Fruit fly (Drosophila melanogaster) whole organism, embryonic: ENCODE data around the gene CG18810.

Experiments
- Atf-2 ChIP-seq: fragments of 200-800 bp; sonication (Bioruptor generic); optimal IDR thresholded peaks from 2 replicates; lab custom pipeline; 2016; ENCODE audit warnings: missing biosample characterization, missing genetic modification characterization
- Bgb ChIP-seq: fragments of 200-800 bp; sonication (Bioruptor generic); IDR thresholded peaks from 2 replicates; pipeline ENCODE4 v1.3.6; 2022; ENCODE audit warnings: missing biosample characterization, missing genetic modification characterization; ENCODE audit not compliant: partially characterized antibody
- CG10366 ChIP-seq: fragments of 200-800 bp; sonication (Bioruptor generic); IDR thresholded peaks from 2 replicates; pipeline ENCODE4 v1.3.6; 2022; ENCODE audit warnings: missing biosample characterization, missing genetic modification characterization
- CG10565 ChIP-seq: fragments of 200-800 bp; sonication (Bioruptor generic); optimal IDR thresholded peaks from 3 replicates; lab custom pipeline; 2016; ENCODE audit warnings: missing biosample characterization, mild to moderate bottlenecking, missing genetic modification characterization
- CG11456 ChIP-seq: fragments of 200-800 bp; sonication (Bioruptor generic); IDR thresholded peaks from 3 replicates; pipeline ENCODE4 v1.3.6; 2022; ENCODE audit warnings: missing biosample characterization, missing genetic modification characterization
- CG13123 ChIP-seq: fragments of 200-800 bp; sonication (Bioruptor generic); optimal IDR thresholded peaks from 2 replicates; lab custom pipeline; 2016; ENCODE audit warnings: missing biosample characterization, missing genetic modification characterization
- CG13424 ChIP-seq: fragments of 200-800 bp; sonication (Bioruptor generic); optimal IDR thresholded peaks from 2 replicates; lab custom pipeline; 2019; ENCODE audit warnings: missing biosample characterization, mild to moderate bottlenecking, missing genetic modification characterization, moderate library complexity
- CG15479 ChIP-seq: fragments of 200-800 bp; sonication (Bioruptor generic); optimal IDR thresholded peaks from 3 replicates; lab custom pipeline; 2019; ENCODE audit warnings: missing biosample characterization, mild to moderate bottlenecking, missing genetic modification characterization, moderate library complexity
- CG17186 ChIP-seq: fragments of 200-800 bp; sonication (Bioruptor generic); optimal IDR thresholded peaks from 3 replicates; lab custom pipeline; 2017; ENCODE audit warnings: missing biosample characterization, missing genetic modification reagents, missing genetic modification characterization
- CG17912 ChIP-seq: fragments of 200-800 bp; sonication (Bioruptor generic); optimal IDR thresholded peaks from 2 replicates; lab custom pipeline; 2018; ENCODE audit warnings: missing biosample characterization, mild to moderate bottlenecking, missing genetic modification characterization
- CG30431 ChIP-seq: fragments of 200-800 bp; sonication (Bioruptor generic); optimal IDR thresholded peaks from 2 replicates; lab custom pipeline; 2017; ENCODE audit warnings: missing biosample characterization, missing genetic modification characterization
- CG31441 ChIP-seq: fragments of 200-800 bp; sonication (Bioruptor generic); IDR thresholded peaks from 2 replicates; pipeline ENCODE4 v1.3.6; 2022; ENCODE audit warnings: missing biosample characterization, missing genetic modification characterization
- CG3163 ChIP-seq: fragments of 200-800 bp; sonication (Bioruptor generic); optimal IDR thresholded peaks from 3 replicates; lab custom pipeline; 2016; ENCODE audit warnings: missing biosample characterization, missing genetic modification characterization
- CG3995 ChIP-seq: fragments of 200-800 bp; sonication (Bioruptor generic); optimal IDR thresholded peaks from 3 replicates; lab custom pipeline; 2016; ENCODE audit warnings: missing biosample characterization, missing genetic modification characterization
- CG42726 ChIP-seq: fragments of 200-800 bp; sonication (Bioruptor generic); IDR thresholded peaks from 2 replicates; pipeline ENCODE4 v1.3.6; 2022; ENCODE audit warnings: missing biosample characterization, missing genetic modification characterization; ENCODE audit not compliant: partially characterized antibody
- CG7372 ChIP-seq: fragments of 200-800 bp; sonication (Bioruptor generic); IDR thresholded peaks from 2 replicates; pipeline ENCODE4 v1.3.6; 2022; ENCODE audit warnings: missing biosample characterization, missing genetic modification characterization
- CG8089 ChIP-seq: fragments of 200-800 bp; sonication (Bioruptor generic); optimal IDR thresholded peaks from 3 replicates; lab custom pipeline; 2016; ENCODE audit warnings: missing biosample characterization, missing genetic modification characterization
- CG9727 ChIP-seq: fragments of 200-800 bp; sonication (Bioruptor generic); optimal IDR thresholded peaks from 3 replicates; lab custom pipeline; 2017; ENCODE audit warnings: missing biosample characterization, mild to moderate bottlenecking, missing genetic modification characterization
- CG9817 ChIP-seq: fragments of 200-800 bp; sonication (Bioruptor generic); optimal IDR thresholded peaks from 2 replicates; lab custom pipeline; 2018; ENCODE audit warnings: missing biosample characterization, mild to moderate bottlenecking, missing genetic modification characterization, moderate library complexity
- CG9932 ChIP-seq: fragments of 200-800 bp; sonication (Bioruptor generic); IDR thresholded peaks from 2 replicates; pipeline ENCODE4 v1.3.6; 2022; ENCODE audit warnings: missing biosample characterization, missing genetic modification characterization
- Chrac-16 ChIP-seq: fragments of 200-800 bp; sonication (Bioruptor generic); optimal IDR thresholded peaks from 3 replicates; lab custom pipeline; 2016; ENCODE audit warnings: missing biosample characterization, missing genetic modification characterization
- D ChIP-seq, 2 experiments: fragments of 200-800 bp in 1 of 2; fragments of >200 bp in 1 of 2; sonication (Bioruptor generic) in 1 of 2; optimal IDR thresholded peaks; 2 replicates in 1 of 2; 3 replicates in 1 of 2; lab custom pipeline; 2017; ENCODE audit warnings: mild to moderate bottlenecking in 1 of 2, missing biosample characterization in 1 of 2, missing genetic modification characterization in 1 of 2, missing genetic modification reagents in 1 of 2
- Doc3 ChIP-seq: fragments of 200-800 bp; sonication (Bioruptor generic); IDR thresholded peaks from 3 replicates; pipeline ENCODE4 v1.3.6; 2022; ENCODE audit warnings: missing biosample characterization, missing genetic modification characterization; ENCODE audit not compliant: partially characterized antibody
- Fer2 ChIP-seq: fragments of 200-800 bp; sonication (Bioruptor generic); optimal IDR thresholded peaks from 2 replicates; lab custom pipeline; 2018; ENCODE audit warnings: missing biosample characterization, mild to moderate bottlenecking, missing genetic modification characterization, moderate library complexity
- HmgD ChIP-seq: fragments of 200-800 bp; sonication (Bioruptor generic); optimal IDR thresholded peaks from 3 replicates; lab custom pipeline; 2016; ENCODE audit warnings: missing biosample characterization, missing genetic modification characterization
- Hr3 ChIP-seq: fragments of 200-800 bp; sonication (Bioruptor generic); optimal IDR thresholded peaks from 3 replicates; lab custom pipeline; 2016; ENCODE audit warnings: missing biosample characterization, missing genetic modification characterization
- Med ChIP-seq: fragments of 200-800 bp; sonication (Bioruptor generic); peaks from one replicate; lab custom pipeline; 2016; ENCODE audit warnings: missing biosample characterization, missing genetic modification characterization, mild to moderate bottlenecking, inconsistent platforms, moderate library complexity
- Ravus ChIP-seq: fragments of 200-800 bp; sonication (Bioruptor generic); IDR thresholded peaks from 2 replicates; pipeline ENCODE4 v1.3.6; 2022; ENCODE audit warnings: missing biosample characterization, missing genetic modification characterization
- Rx ChIP-seq: fragments of 200-800 bp; sonication (Bioruptor generic); IDR thresholded peaks from 2 replicates; pipeline ENCODE4 v1.3.6; 2022; ENCODE audit warnings: missing biosample characterization, missing genetic modification characterization
- Six4 ChIP-seq: fragments of 200-800 bp; sonication (Bioruptor generic); optimal IDR thresholded peaks from 2 replicates; lab custom pipeline; 2016; ENCODE audit warnings: missing biosample characterization, missing genetic modification characterization
- Sox102F ChIP-seq: fragments of 200-800 bp; sonication (Bioruptor generic); optimal IDR thresholded peaks from 2 replicates; lab custom pipeline; 2018; ENCODE audit warnings: missing biosample characterization, mild to moderate bottlenecking, missing genetic modification characterization, moderate library complexity
- Xbp1 ChIP-seq: fragments of 200-800 bp; sonication (Bioruptor generic); optimal IDR thresholded peaks from 3 replicates; lab custom pipeline; 2016; ENCODE audit warnings: missing biosample characterization, mild to moderate bottlenecking, missing genetic modification characterization
- ab ChIP-seq: fragments of 200-800 bp; sonication (Bioruptor generic); optimal IDR thresholded peaks from 2 replicates; lab custom pipeline; 2016; ENCODE audit warnings: missing biosample characterization, missing genetic modification characterization
- bcd ChIP-seq: fragments of 200-800 bp; sonication (Bioruptor generic); optimal IDR thresholded peaks from 2 replicates; lab custom pipeline; 2017; ENCODE audit warnings: missing biosample characterization, mild to moderate bottlenecking, missing genetic modification characterization
- cg ChIP-seq: fragments of 200-800 bp; sonication (Bioruptor generic); optimal IDR thresholded peaks from 3 replicates; lab custom pipeline; 2019; ENCODE audit warnings: missing biosample characterization, mild to moderate bottlenecking, missing genetic modification characterization, moderate library complexity
- chm ChIP-seq: fragments of 200-800 bp; sonication (Bioruptor generic); IDR thresholded peaks from 2 replicates; pipeline ENCODE4 v1.3.6; 2022; ENCODE audit warnings: missing biosample characterization, missing genetic modification characterization
- dmrt11E ChIP-seq: fragments of 200-800 bp; sonication (Bioruptor generic); optimal IDR thresholded peaks from 3 replicates; lab custom pipeline; 2018; ENCODE audit warnings: missing biosample characterization, mild to moderate bottlenecking, missing genetic modification characterization, moderate library complexity
- eve ChIP-seq, 2 experiments: fragments of >200 bp; optimal IDR thresholded peaks; 2 replicates each; lab custom pipeline; 2017; ENCODE audit warnings: missing biosample characterization in 2 of 2, missing genetic modification characterization in 2 of 2
- ftz-f1 ChIP-seq: fragments of 200-800 bp; sonication (Bioruptor generic); optimal IDR thresholded peaks from 2 replicates; lab custom pipeline; 2016; ENCODE audit warnings: missing biosample characterization, missing genetic modification characterization
- h ChIP-seq: fragments of >200 bp; optimal IDR thresholded peaks from 2 replicates; lab custom pipeline; 2017
- ham ChIP-seq: fragments of 200-800 bp; sonication (Bioruptor generic); IDR thresholded peaks from 2 replicates; pipeline ENCODE4 v1.3.6; 2022; ENCODE audit warnings: missing biosample characterization, missing genetic modification characterization
- lov ChIP-seq, 2 experiments: fragments of 200-800 bp in 1 of 2; fragments of >200 bp in 1 of 2; sonication (Bioruptor generic) in 1 of 2; IDR thresholded peaks in 1 of 2; optimal IDR thresholded peaks in 1 of 2; 2 replicates in 1 of 2; 3 replicates in 1 of 2; pipeline versions ENCODE4 v1.3.6 to Lab custom; 2017 to 2022; ENCODE audit warnings: missing biosample characterization in 1 of 2, missing genetic modification characterization in 1 of 2
- maf-S ChIP-seq: fragments of 200-800 bp; sonication (Bioruptor generic); optimal IDR thresholded peaks from 2 replicates; lab custom pipeline; 2016; ENCODE audit warnings: missing biosample characterization, missing genetic modification characterization
- pho ChIP-seq: fragments of 200-800 bp; sonication (Bioruptor generic); optimal IDR thresholded peaks from 2 replicates; lab custom pipeline; 2016; ENCODE audit warnings: missing biosample characterization, missing genetic modification characterization
- ranshi ChIP-seq: fragments of 200-800 bp; sonication (Bioruptor generic); IDR thresholded peaks from 2 replicates; pipeline ENCODE4 v1.3.6; 2022; ENCODE audit warnings: missing biosample characterization, missing genetic modification characterization
- slp2 ChIP-seq: fragments of 200-800 bp; sonication (Bioruptor generic); optimal IDR thresholded peaks from 2 replicates; lab custom pipeline; 2016; ENCODE audit warnings: missing biosample characterization, missing genetic modification characterization
- sug ChIP-seq: fragments of 200-800 bp; optimal IDR thresholded peaks from 2 replicates; lab custom pipeline; 2019; ENCODE audit warnings: missing biosample characterization, mild to moderate bottlenecking, missing genetic modification characterization, moderate library complexity
- tgo ChIP-seq: fragments of 200-800 bp; sonication (Bioruptor generic); IDR thresholded peaks from 3 replicates; pipeline ENCODE4 v1.3.6; 2022; ENCODE audit warnings: missing biosample characterization, missing genetic modification characterization
- tin ChIP-seq: fragments of 200-800 bp; sonication (Bioruptor generic); optimal IDR thresholded peaks from 3 replicates; lab custom pipeline; 2016; ENCODE audit warnings: missing biosample characterization, missing genetic modification characterization
- wor ChIP-seq: fragments of 200-800 bp; sonication (Bioruptor generic); IDR thresholded peaks from 2 replicates; pipeline ENCODE4 v1.3.6; 2022; ENCODE audit warnings: missing biosample characterization, missing genetic modification characterization
- yki ChIP-seq: fragments of >200 bp; optimal IDR thresholded peaks from 3 replicates; lab custom pipeline; 2018

Gene CG18810

DNA sequence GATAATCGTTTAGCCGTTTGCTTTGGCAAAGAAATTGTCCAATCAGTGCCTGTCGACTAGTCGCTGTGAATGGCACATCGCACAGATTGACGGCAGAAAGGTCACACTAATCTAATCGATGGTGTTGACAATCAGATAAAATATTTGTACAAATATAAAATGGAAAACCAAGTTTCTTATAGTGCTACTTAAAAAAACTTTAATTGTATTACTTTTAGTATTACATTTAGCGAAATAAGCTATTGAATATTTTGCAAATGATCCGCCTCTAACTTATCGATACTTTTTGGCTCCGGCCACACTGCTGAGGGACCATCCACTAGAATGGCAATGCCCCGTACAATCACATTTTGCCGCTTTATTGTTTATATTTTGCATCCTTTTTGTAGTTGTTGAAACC lies 7.4 kb downstream of the CG18810 start, which contains the start of the genes brun and CG2614 (continued):
- 0 out of 2 replicates have a peak, but pooled peaks have one; percentile 5 for TF ChIP-seq Ravus (GFP tag; lab: Robert Waterston, UW)
- TF ChIP-seq ftz-f1 (GFP tag; lab: Kevin White, UChicago): peak; percentile 34
- TF ChIP-seq bcd (GFP tag; lab: Kevin White, UChicago): no peak
- TF ChIP-seq CG31441 (GFP tag; lab: Robert Waterston, UW): no peak
- peak; percentile 80 for TF ChIP-seq CG10366
- peak; percentile 94 for TF ChIP-seq Med
- peak; percentile 59 for TF ChIP-seq CG13123
- TF ChIP-seq CG3163 (GFP tag; lab: Kevin White, UChicago): peak; percentile 24
- TF ChIP-seq CG11456: peak; percentile 76
- peak; percentile 72 for TF ChIP-seq CG13424 (tag; lab: Kevin White, UChicago)
- TF ChIP-seq Fer2 (tag; lab: Kevin White, UChicago): peak; percentile 29
- TF ChIP-seq CG42726 (GFP tag; lab: Robert Waterston, UW): no peak
- TF ChIP-seq Atf-2 (GFP tag; lab: Kevin White, UChicago): peak; percentile 46
- peak; percentile 83 for TF ChIP-seq tgo (GFP tag; lab: Robert Waterston, UW)
- peak; percentile 88 for TF ChIP-seq CG9932
- peak; percentile 69 for TF ChIP-seq CG9727 (GFP tag; lab: Kevin White, UChicago)
- TF ChIP-seq yki (lab: Kevin White, UChicago): no peak
- peak; percentile 73 for TF ChIP-seq pho
- no peak for TF ChIP-seq CG10565 (GFP tag; lab: Kevin White, UChicago)
- TF ChIP-seq HmgD (GFP tag; lab: Kevin White, UChicago): peak; percentile 73
- TF ChIP-seq CG17912 (GFP tag; lab: Kevin White, UChicago): no peak
- TF ChIP-seq CG8089 (GFP tag; lab: Kevin White, UChicago): peak; percentile 37
- TF ChIP-seq wor: peak; percentile 58
- TF ChIP-seq D (optimal IDR thresholded peaks at IDR 0.05; lab: Kevin White, UChicago): no peak
- no peak for TF ChIP-seq D (GFP tag; optimal IDR thresholded peaks at IDR 0.05; lab: Kevin White, UChicago)
- TF ChIP-seq ham (GFP tag; lab: Robert Waterston, UW): no peak
- TF ChIP-seq chm (GFP tag; lab: Robert Waterston, UW): no peak
- TF ChIP-seq lov (optimal IDR thresholded peaks at IDR 0.05; lab: Kevin White, UChicago): no peak
- no peak for TF ChIP-seq lov (GFP tag; IDR thresholded peaks at IDR 0.05; lab: Robert Waterston, UW)
- no peak for TF ChIP-seq CG30431 (GFP tag; lab: Kevin White, UChicago)
- TF ChIP-seq CG7372 (GFP tag; lab: Robert Waterston, UW): peak; percentile 39; the same call in 1 of the 2 replicates
- TF ChIP-seq h (lab: Kevin White, UChicago): no peak
- TF ChIP-seq tin (GFP tag; lab: Kevin White, UChicago): peak; percentile 60
- TF ChIP-seq eve (GFP tag; optimal IDR thresholded peaks at IDR 0.05; lab: Kevin White, UChicago): no peak
- no peak for TF ChIP-seq sug (tag; lab: Kevin White, UChicago)
- peak; percentile 65 for TF ChIP-seq maf-S
- TF ChIP-seq Rx (GFP tag; lab: Robert Waterston, UW): no peak
- no peak for TF ChIP-seq cg (GFP tag; lab: Kevin White, UChicago)
- peak; percentile 82 for TF ChIP-seq Bgb (GFP tag; lab: Robert Waterston, UW)
- no peak for TF ChIP-seq Sox102F (GFP tag; lab: Kevin White, UChicago)
- peak; percentile 91 for TF ChIP-seq Doc3 (GFP tag; lab: Robert Waterston, UW)
- peak; percentile 41 for TF ChIP-seq slp2
- TF ChIP-seq Chrac-16 (GFP tag; lab: Kevin White, UChicago): peak; percentile 71
- TF ChIP-seq dmrt11E (tag; lab: Kevin White, UChicago): peak; percentile 69
- peak; percentile 70 for TF ChIP-seq Hr3
- TF ChIP-seq CG9817 (tag; lab: Kevin White, UChicago): peak; percentile 66
- TF ChIP-seq CG15479: no peak
- no peak for TF ChIP-seq ab (GFP tag; lab: Kevin White, UChicago)
- TF ChIP-seq CG17186 (GFP tag; lab: Kevin White, UChicago): peak; percentile 70
- TF ChIP-seq Xbp1 (GFP tag; lab: Kevin White, UChicago): peak; percentile 83
- no peak; the same call in 1 of the 2 replicates for TF ChIP-seq ranshi
- peak; percentile 1 for TF ChIP-seq Six4 (GFP tag; lab: Kevin White, UChicago)
- peak; percentile 73 for TF ChIP-seq CG3995 (GFP tag; lab: Kevin White, UChicago)
